Worm (Caenorhabditis elegans) whole organism, midembryonic: ENCODE results near the gene mccc-1.
"Not testable (repeated sequence)": the region's sequence is repeated elsewhere in the genome, so short reads cannot be mapped to it uniquely, and the experiment has no call there.

Experiments
- T22C8.4 ChIP-seq: fragments of 200-800 bp; sonication (Bioruptor generic); IDR thresholded peaks from 2 replicates; pipeline ENCODE4 v1.3.6; 2022; ENCODE audit warnings: missing genetic modification characterization, missing compliant biosample characterization
- cog-1 ChIP-seq: sonication (generic microtip); optimal IDR thresholded peaks from 2 replicates; lab custom pipeline; 2016; ENCODE audit warnings: missing genetic modification characterization, missing compliant biosample characterization
- flt-1 ChIP-seq: fragments of 200-800 bp; sonication (Bioruptor generic); IDR thresholded peaks from 2 replicates; pipeline ENCODE4 v1.3.6; 2022; ENCODE audit warnings: missing genetic modification characterization, missing compliant biosample characterization
- klf-2 ChIP-seq: fragments of 200-800 bp; sonication (Bioruptor generic); conservative IDR thresholded peaks from 2 replicates; pipeline ENCODE4 v1.3.6; 2022; ENCODE audit warnings: missing genetic modification reagents, missing genetic modification characterization, missing compliant biosample characterization
- med-1 ChIP-seq: sonication (generic microtip); optimal IDR thresholded peaks from 2 replicates; lab custom pipeline; 2017; ENCODE audit warnings: missing genetic modification characterization, mild to moderate bottlenecking, missing compliant biosample characterization, antibody characterized with exemption, missing genetic modification reagents; ENCODE audit not compliant: insufficient read depth
- ref-1 ChIP-seq: fragments of 200-800 bp; sonication (Bioruptor generic); conservative IDR thresholded peaks from 2 replicates; pipeline ENCODE4 v1.3.6; 2022; ENCODE audit warnings: missing genetic modification reagents, missing genetic modification characterization, missing compliant biosample characterization
- tab-1 ChIP-seq: fragments of 200-800 bp; sonication (Bioruptor generic); IDR thresholded peaks from 2 replicates; pipeline ENCODE4 v1.3.6; 2022; ENCODE audit warnings: missing genetic modification characterization, missing compliant biosample characterization
- ztf-23 ChIP-seq: fragments of 200-800 bp; sonication (Bioruptor generic); IDR thresholded peaks from 2 replicates; pipeline ENCODE4 v1.3.6; 2022; ENCODE audit warnings: missing genetic modification reagents, missing genetic modification characterization, missing compliant biosample characterization
- ztf-29 ChIP-seq: fragments of 200-800 bp; sonication (Bioruptor generic); IDR thresholded peaks from 2 replicates; pipeline ENCODE4 v1.3.6; 2022; ENCODE audit warnings: missing genetic modification reagents, missing genetic modification characterization, missing compliant biosample characterization

The mccc-1 gene

ce11 chrIV:9884257-9884656 lies at the start of gene mccc-1, which contains the start of gene prp-18:
Gene mccc-1, plus strand, starts transcription at chrIV:9884570.
Gene prp-18, minus strand, starts transcription at chrIV:9884383.
- TF ChIP-seq klf-2 (GFP tag; lab: Robert Waterston, UW) (no peak), ztf-23 (GFP tag; lab: Robert Waterston, UW) (no peak), ztf-29 (no peak), flt-1 (GFP tag; lab: Robert Waterston, UW) (no peak), ref-1 (no peak), med-1 (GFP tag; lab: Kevin White, UChicago) (no peak), tab-1 (GFP tag; lab: Robert Waterston, UW) (no peak), cog-1 (no peak), T22C8.4 (GFP tag; lab: Robert Waterston, UW) (no peak)

ce11 chrIV:9836317-9836716 lies 48.1 kb upstream of the mccc-1 start, which contains the start of gene msp-81:
Gene msp-81, minus strand, starts transcription at chrIV:9836417.
- no peak for TF ChIP-seq med-1 (GFP tag; lab: Kevin White, UChicago)
- TF ChIP-seq cog-1, result no peak
- no peak for TF ChIP-seq ref-1
- no peak for TF ChIP-seq T22C8.4 (GFP tag; lab: Robert Waterston, UW)
- TF ChIP-seq ztf-29, result no peak
- TF ChIP-seq ztf-23 (GFP tag; lab: Robert Waterston, UW), result no peak
- TF ChIP-seq tab-1 (GFP tag; lab: Robert Waterston, UW), result no peak
- TF ChIP-seq klf-2 (GFP tag; lab: Robert Waterston, UW), result no peak
- no peak for TF ChIP-seq flt-1 (GFP tag; lab: Robert Waterston, UW)

ce11 chrIV:9837349-9837748 lies 47.0 kb upstream of the mccc-1 start, which contains the start of gene msp-10:
Gene msp-10, plus strand, starts transcription at chrIV:9837649.
- TF ChIP-seq T22C8.4 (GFP tag; lab: Robert Waterston, UW); ztf-23 (GFP tag; lab: Robert Waterston, UW); ref-1: not testable (repeated sequence)

ce11 chrIV:9840984-9841590 lies 43.3 kb upstream of the mccc-1 start, which contains the start of the genes kin-24 and msp-56:
Gene kin-24, minus strand, starts transcription at chrIV:9841084.
Gene msp-56, plus strand, starts transcription at chrIV:9841540.
- no peak for TF ChIP-seq klf-2 (GFP tag; lab: Robert Waterston, UW)
- no peak for TF ChIP-seq ztf-23 (GFP tag; lab: Robert Waterston, UW)
- TF ChIP-seq ref-1, result no peak

ce11 chrIV:9842071-9842470 lies 42.3 kb upstream of the mccc-1 start, which contains the start of gene K07F5.17:
Gene K07F5.17, plus strand, starts transcription at chrIV:9842371.
- TF ChIP-seq T22C8.4 (GFP tag; lab: Robert Waterston, UW) (no peak), klf-2 (GFP tag; lab: Robert Waterston, UW) (no peak), med-1 (GFP tag; lab: Kevin White, UChicago) (no peak), ztf-23 (GFP tag; lab: Robert Waterston, UW) (no peak), ztf-29 (no peak), cog-1 (no peak), ref-1 (no peak), tab-1 (GFP tag; lab: Robert Waterston, UW) (no peak), flt-1 (GFP tag; lab: Robert Waterston, UW) (no peak)

- TF ChIP-seq ztf-29, result no peak
- no peak for TF ChIP-seq flt-1 (GFP tag; lab: Robert Waterston, UW)
- no peak for TF ChIP-seq med-1 (GFP tag; lab: Kevin White, UChicago)
- no peak for TF ChIP-seq cog-1
- TF ChIP-seq ztf-23 (GFP tag; lab: Robert Waterston, UW), result no peak
- TF ChIP-seq T22C8.4 (GFP tag; lab: Robert Waterston, UW), result no peak
- no peak for TF ChIP-seq klf-2 (GFP tag; lab: Robert Waterston, UW)
- no peak for TF ChIP-seq tab-1 (GFP tag; lab: Robert Waterston, UW)
- no peak for TF ChIP-seq ref-1
These were observed 40.6 kb upstream of the mccc-1 start, which contains the start of gene nspd-2 for ce11 chrIV:9843760-9844159. Gene nspd-2, plus strand, starts transcription at chrIV:9844060.

- TF ChIP-seq ztf-23 (GFP tag; lab: Robert Waterston, UW) (no peak), ztf-29 (no peak), klf-2 (GFP tag; lab: Robert Waterston, UW) (no peak), cog-1 (no peak), ref-1 (no peak), med-1 (GFP tag; lab: Kevin White, UChicago) (no peak), tab-1 (GFP tag; lab: Robert Waterston, UW) (no peak), T22C8.4 (GFP tag; lab: Robert Waterston, UW) (no peak), flt-1 (GFP tag; lab: Robert Waterston, UW) (no peak)
These were observed 37.8 kb upstream of the mccc-1 start, which contains the start of gene K07F5.6 for ce11 chrIV:9846574-9846973. Gene K07F5.6, minus strand, starts transcription at chrIV:9846674.

- no peak for TF ChIP-seq ztf-23 (GFP tag; lab: Robert Waterston, UW)
- no peak for TF ChIP-seq ztf-29
- no peak for TF ChIP-seq ref-1
- no peak for TF ChIP-seq klf-2 (GFP tag; lab: Robert Waterston, UW)
- no peak for TF ChIP-seq med-1 (GFP tag; lab: Kevin White, UChicago)
- no peak for TF ChIP-seq cog-1
- no peak for TF ChIP-seq tab-1 (GFP tag; lab: Robert Waterston, UW)
- TF ChIP-seq flt-1 (GFP tag; lab: Robert Waterston, UW), result no peak
These were observed 36.3 kb upstream of the mccc-1 start, which contains the start of gene K07F5.7 for ce11 chrIV:9848075-9848474. Gene K07F5.7, minus strand, starts transcription at chrIV:9848175.

- TF ChIP-seq tab-1 (GFP tag; lab: Robert Waterston, UW), result no peak
- TF ChIP-seq ztf-29, result no peak
- TF ChIP-seq flt-1 (GFP tag; lab: Robert Waterston, UW), result no peak
- no peak for TF ChIP-seq ref-1
These were observed 34.7 kb upstream of the mccc-1 start, which contains the start of gene K07F5.8 for ce11 chrIV:9849624-9850023. Gene K07F5.8, minus strand, starts transcription at chrIV:9849724.

- TF ChIP-seq T22C8.4 (GFP tag; lab: Robert Waterston, UW) (no peak), flt-1 (GFP tag; lab: Robert Waterston, UW) (no peak), tab-1 (GFP tag; lab: Robert Waterston, UW) (no peak), ztf-29 (no peak), ztf-23 (GFP tag; lab: Robert Waterston, UW) (no peak), ref-1 (no peak), klf-2 (GFP tag; lab: Robert Waterston, UW) (no peak), cog-1 (no peak), med-1 (GFP tag; lab: Kevin White, UChicago) (no peak)
These were observed 33.4 kb upstream of the mccc-1 start, which contains the start of gene ssp-10 for ce11 chrIV:9850931-9851330. Gene ssp-10, minus strand, starts transcription at chrIV:9851031.
